Fruit fly (Drosophila melanogaster): ENCODE measurements around the gene sr.

DNA sequence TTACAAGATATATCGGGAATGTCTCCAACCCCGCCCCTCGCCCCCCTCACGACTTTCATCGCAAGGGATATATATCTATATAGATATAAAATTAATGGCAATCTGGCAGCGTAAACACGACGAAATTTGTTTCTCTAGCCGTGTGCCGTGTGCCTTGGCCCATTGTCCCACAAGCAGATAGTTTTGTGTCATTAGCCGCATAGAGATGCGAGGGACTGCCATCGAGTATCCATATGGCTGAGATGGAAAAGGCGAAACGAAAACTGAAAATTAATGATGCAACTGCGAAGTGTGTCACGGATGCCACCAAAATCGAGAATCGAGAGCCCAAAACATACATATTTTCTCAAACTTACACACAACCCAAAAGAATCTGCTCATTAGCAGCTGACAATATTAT lies 24.2 kb downstream of the sr start:
- TF ChIP-seq CG6808 (GFP tag; optimal IDR thresholded peaks at IDR 0.05) (no peak), net (GFP tag; optimal IDR thresholded peaks at IDR 0.05) (no peak), Sox102F (GFP tag; optimal IDR thresholded peaks at IDR 0.05) (no peak), CG8319 (GFP tag; optimal IDR thresholded peaks at IDR 0.05) (no peak)

Measured in whole organism, prepupa.